Worm (Caenorhabditis elegans) whole organism, mixed stage, embryonic: ENCODE results near the gene prmt-4.

Experiments used
- M03D4.4 ChIP-seq: sonication (generic microtip); optimal IDR thresholded peaks from 2 replicates; lab custom pipeline; 2017; ENCODE audit warnings: mild to moderate bottlenecking, missing genetic modification characterization, missing compliant biosample characterization
- bed-3 ChIP-seq: fragments of 200-800 bp; sonication (Bioruptor generic); optimal IDR thresholded peaks from 3 replicates; lab custom pipeline; 2018; ENCODE audit warnings: mild to moderate bottlenecking, missing genetic modification characterization, moderate library complexity, missing compliant biosample characterization
- blmp-1 ChIP-seq: fragments of 150-350 bp; optimal IDR thresholded peaks from 2 replicates; lab custom pipeline; 2014; ENCODE audit warnings: missing biosample characterization, missing genetic modification characterization
- ceh-39 ChIP-seq: fragments of 150-350 bp; optimal IDR thresholded peaks from 2 replicates; lab custom pipeline; 2014; ENCODE audit warnings: missing biosample characterization, missing genetic modification characterization
- ceh-43 ChIP-seq: fragments of 200-800 bp; sonication (Bioruptor generic); optimal IDR thresholded peaks from 2 replicates; lab custom pipeline; 2018; ENCODE audit warnings: mild to moderate bottlenecking, missing genetic modification characterization, moderate library complexity, missing compliant biosample characterization
- ceh-83 ChIP-seq: fragments of 200-800 bp; sonication (Bioruptor generic); optimal IDR thresholded peaks from 2 replicates; lab custom pipeline; 2018; ENCODE audit warnings: mild to moderate bottlenecking, missing genetic modification characterization, missing compliant biosample characterization
- ces-1 ChIP-seq: fragments of 150-350 bp; optimal IDR thresholded peaks from 2 replicates; lab custom pipeline; 2014; ENCODE audit warnings: missing biosample characterization, missing genetic modification reagents, missing genetic modification characterization
- cnd-1 ChIP-seq: fragments of 200-800 bp; sonication (Bioruptor generic); optimal IDR thresholded peaks from 2 replicates; lab custom pipeline; 2018; ENCODE audit warnings: mild to moderate bottlenecking, missing genetic modification characterization, missing compliant biosample characterization
- drap-1 ChIP-seq: fragments of 200-800 bp; sonication (Bioruptor generic); optimal IDR thresholded peaks from 3 replicates; lab custom pipeline; 2018; ENCODE audit warnings: mild to moderate bottlenecking, missing genetic modification characterization, missing compliant biosample characterization
- elt-1 ChIP-seq: sonication (generic microtip); optimal IDR thresholded peaks from 2 replicates; lab custom pipeline; 2017; ENCODE audit warnings: missing genetic modification characterization, mild to moderate bottlenecking, missing compliant biosample characterization, antibody characterized with exemption, moderate library complexity, borderline replicate concordance; ENCODE audit not compliant: insufficient read depth
- elt-3 ChIP-seq: fragments of 150-350 bp; optimal IDR thresholded peaks from 2 replicates; lab custom pipeline; 2014; ENCODE audit warnings: missing biosample characterization, missing genetic modification characterization
- flh-1 ChIP-seq: fragments of 200-800 bp; sonication (Bioruptor generic); optimal IDR thresholded peaks from 2 replicates; lab custom pipeline; 2018; ENCODE audit warnings: mild to moderate bottlenecking, missing genetic modification characterization, moderate library complexity, missing compliant biosample characterization
- ham-2 ChIP-seq: fragments of 200-800 bp; sonication (Bioruptor generic); optimal IDR thresholded peaks from 2 replicates; lab custom pipeline; 2018; ENCODE audit warnings: mild to moderate bottlenecking, missing genetic modification characterization, missing compliant biosample characterization
- hlh-1 ChIP-seq: fragments of 150-350 bp; optimal IDR thresholded peaks from 2 replicates; lab custom pipeline; 2014; ENCODE audit warnings: missing biosample characterization, missing genetic modification reagents, missing genetic modification characterization
- lin-13 ChIP-seq: fragments of 150-350 bp; optimal IDR thresholded peaks from 2 replicates; lab custom pipeline; 2014; ENCODE audit warnings: missing biosample characterization, missing genetic modification characterization
- lin-32 ChIP-seq: fragments of 200-800 bp; sonication (Bioruptor generic); optimal IDR thresholded peaks from 2 replicates; lab custom pipeline; 2018; ENCODE audit warnings: mild to moderate bottlenecking, missing genetic modification characterization, missing compliant biosample characterization
- lsy-2 ChIP-seq: fragments of 150-350 bp; optimal IDR thresholded peaks from 2 replicates; lab custom pipeline; 2014; ENCODE audit warnings: missing biosample characterization, missing genetic modification characterization
- mab-5 ChIP-seq: fragments of 150-350 bp; optimal IDR thresholded peaks from 2 replicates; lab custom pipeline; 2014; ENCODE audit warnings: missing biosample characterization, missing genetic modification characterization
- mep-1 ChIP-seq: fragments of 150-350 bp; optimal IDR thresholded peaks from 2 replicates; lab custom pipeline; 2017; ENCODE audit warnings: missing biosample characterization, missing genetic modification reagents, missing genetic modification characterization, inconsistent platforms
- mls-2 ChIP-seq: sonication (generic microtip); optimal IDR thresholded peaks from 2 replicates; lab custom pipeline; 2016; ENCODE audit warnings: mild to moderate bottlenecking, missing genetic modification characterization, moderate library complexity, missing compliant biosample characterization
- nhr-12 ChIP-seq: fragments of 150-350 bp; optimal IDR thresholded peaks from 2 replicates; lab custom pipeline; 2014; ENCODE audit warnings: missing biosample characterization, missing genetic modification characterization
- nhr-2 ChIP-seq: fragments of 150-350 bp; optimal IDR thresholded peaks from 2 replicates; lab custom pipeline; 2014; ENCODE audit warnings: missing biosample characterization, missing genetic modification characterization
- nhr-237 ChIP-seq: fragments of 150-350 bp; optimal IDR thresholded peaks from 2 replicates; lab custom pipeline; 2014; ENCODE audit warnings: missing biosample characterization, missing genetic modification characterization
- nhr-28 ChIP-seq: fragments of 150-350 bp; optimal IDR thresholded peaks from 2 replicates; lab custom pipeline; 2014; ENCODE audit warnings: missing biosample characterization, missing genetic modification characterization
- nhr-76 ChIP-seq: sonication (generic microtip); optimal IDR thresholded peaks from 2 replicates; lab custom pipeline; 2017; ENCODE audit warnings: missing biosample characterization, missing genetic modification characterization
- pha-4 ChIP-seq: fragments of 150-350 bp; optimal IDR thresholded peaks from 2 replicates; lab custom pipeline; 2018; ENCODE audit warnings: missing biosample characterization, missing genetic modification reagents, missing genetic modification characterization
- sem-2 ChIP-seq: fragments of 200-800 bp; sonication (Bioruptor generic); optimal IDR thresholded peaks from 2 replicates; lab custom pipeline; 2018; ENCODE audit warnings: mild to moderate bottlenecking, missing genetic modification characterization, missing compliant biosample characterization
- snpc-4 ChIP-seq: fragments of 150-350 bp; optimal IDR thresholded peaks from 2 replicates; lab custom pipeline; 2014; ENCODE audit warnings: missing biosample characterization, missing genetic modification characterization
- sptf-1 ChIP-seq: sonication (generic microtip); optimal IDR thresholded peaks from 2 replicates; lab custom pipeline; 2017; ENCODE audit warnings: mild to moderate bottlenecking, missing genetic modification characterization, moderate library complexity, missing compliant biosample characterization
- unc-120 ChIP-seq: sonication (generic microtip); optimal IDR thresholded peaks from 2 replicates; lab custom pipeline; 2017; ENCODE audit warnings: missing genetic modification characterization, missing compliant biosample characterization; ENCODE audit not compliant: poor library complexity, severe bottlenecking
- unc-39 ChIP-seq: fragments of 150-350 bp; optimal IDR thresholded peaks from 2 replicates; lab custom pipeline; 2014; ENCODE audit warnings: missing biosample characterization, missing genetic modification characterization
- unc-62 ChIP-seq: fragments of 150-350 bp; optimal IDR thresholded peaks from 2 replicates; lab custom pipeline; 2014; ENCODE audit warnings: missing biosample characterization, missing genetic modification reagents, missing genetic modification characterization
- zip-8 ChIP-seq: fragments of 150-350 bp; optimal IDR thresholded peaks from 2 replicates; lab custom pipeline; 2014; ENCODE audit warnings: missing biosample characterization, missing genetic modification characterization
- ztf-11 ChIP-seq: fragments of 150-350 bp; optimal IDR thresholded peaks from 2 replicates; lab custom pipeline; 2014; ENCODE audit warnings: missing biosample characterization, missing genetic modification characterization

prmt-4 gene

DNA sequence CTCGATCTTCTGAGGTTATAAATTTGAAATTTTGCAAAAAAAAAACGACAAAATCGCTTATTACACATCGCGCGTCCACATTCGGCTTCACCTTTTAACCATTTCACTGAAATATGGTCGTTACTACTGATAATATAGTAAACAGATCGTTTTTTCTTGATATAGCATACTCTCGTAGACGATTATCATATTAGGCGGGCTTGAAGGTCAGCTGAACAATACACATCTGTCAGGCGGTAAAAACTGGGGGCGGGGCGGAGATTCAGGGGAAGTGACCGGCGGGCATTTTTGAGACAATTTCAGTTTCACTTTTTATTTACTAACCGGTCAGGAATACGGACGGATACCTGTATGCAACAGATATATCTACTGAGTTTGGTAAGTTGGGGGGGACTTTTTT, 11.8 kb upstream of the prmt-4 start, which contains the start of gene C18H7.1:
Gene C18H7.1 (plus strand): TSS at position 301 of the 400 bp plus-strand sequence.
- no peak for TF ChIP-seq lin-13 (tag; lab: Kevin White, UChicago)
- no peak for TF ChIP-seq pha-4
- no peak for TF ChIP-seq flh-1 (GFP tag; lab: Kevin White, UChicago)
- TF ChIP-seq bed-3: no peak
- no peak for TF ChIP-seq unc-39 (tag; lab: Kevin White, UChicago)
- no peak for TF ChIP-seq zip-8 (tag; lab: Kevin White, UChicago)
- no peak for TF ChIP-seq lin-32 (GFP tag; lab: Kevin White, UChicago)
- no peak for TF ChIP-seq ceh-83 (GFP tag; lab: Kevin White, UChicago)
- no peak for TF ChIP-seq elt-1 (tag; lab: Kevin White, UChicago)
- TF ChIP-seq sem-2 (GFP tag; lab: Kevin White, UChicago): no peak
- no peak for TF ChIP-seq ceh-39 (tag; lab: Kevin White, UChicago)
- no peak for TF ChIP-seq cnd-1 (tag; lab: Kevin White, UChicago)
- TF ChIP-seq elt-3 (tag; lab: Kevin White, UChicago): no peak
- no peak for TF ChIP-seq ceh-43 (GFP tag; lab: Kevin White, UChicago)
- no peak for TF ChIP-seq ham-2 (GFP tag; lab: Kevin White, UChicago)
- TF ChIP-seq nhr-76 (tag; lab: Kevin White, UChicago): no peak
- no peak for TF ChIP-seq nhr-12 (tag; lab: Kevin White, UChicago)
- TF ChIP-seq unc-120 (tag; lab: Kevin White, UChicago): no peak
- no peak for TF ChIP-seq M03D4.4 (tag; lab: Kevin White, UChicago)
- TF ChIP-seq ztf-11 (tag; lab: Kevin White, UChicago): no peak

DNA sequence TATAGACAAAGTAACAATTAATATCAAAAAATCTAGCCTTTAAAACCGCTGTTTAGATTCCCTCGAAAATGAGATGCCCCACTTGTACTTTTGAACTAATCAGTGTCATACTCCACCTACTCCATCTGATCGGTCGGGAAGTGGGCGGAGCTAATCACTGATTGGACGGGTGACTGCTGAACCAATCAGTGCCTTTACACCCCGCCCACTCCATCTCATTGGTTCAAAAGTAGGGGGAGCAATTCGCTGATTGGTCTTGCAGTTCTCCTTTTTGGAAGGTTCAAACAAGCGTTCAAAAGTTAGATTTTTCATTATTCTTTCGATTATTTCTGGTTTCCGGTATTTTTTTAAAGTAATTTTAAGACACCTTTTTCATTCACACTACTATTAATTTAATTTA, 9.7 kb upstream of the prmt-4 start:
- TF ChIP-seq zip-8 (tag; lab: Kevin White, UChicago): no peak
- TF ChIP-seq ceh-43 (GFP tag; lab: Kevin White, UChicago): no peak
- no peak for TF ChIP-seq unc-120 (tag; lab: Kevin White, UChicago)
- TF ChIP-seq blmp-1: no peak
- TF ChIP-seq drap-1 (GFP tag; lab: Kevin White, UChicago): no peak
- TF ChIP-seq mls-2 (tag; lab: Kevin White, UChicago): no peak
- no peak for TF ChIP-seq mab-5
- no peak for TF ChIP-seq elt-1 (tag; lab: Kevin White, UChicago)
- TF ChIP-seq nhr-2 (tag; lab: Kevin White, UChicago): no peak
- no peak for TF ChIP-seq nhr-76 (tag; lab: Kevin White, UChicago)
- no peak for TF ChIP-seq mep-1
- no peak for TF ChIP-seq elt-3 (tag; lab: Kevin White, UChicago)
- TF ChIP-seq unc-62 (GFP tag; lab: Kevin White, UChicago): no peak

DNA sequence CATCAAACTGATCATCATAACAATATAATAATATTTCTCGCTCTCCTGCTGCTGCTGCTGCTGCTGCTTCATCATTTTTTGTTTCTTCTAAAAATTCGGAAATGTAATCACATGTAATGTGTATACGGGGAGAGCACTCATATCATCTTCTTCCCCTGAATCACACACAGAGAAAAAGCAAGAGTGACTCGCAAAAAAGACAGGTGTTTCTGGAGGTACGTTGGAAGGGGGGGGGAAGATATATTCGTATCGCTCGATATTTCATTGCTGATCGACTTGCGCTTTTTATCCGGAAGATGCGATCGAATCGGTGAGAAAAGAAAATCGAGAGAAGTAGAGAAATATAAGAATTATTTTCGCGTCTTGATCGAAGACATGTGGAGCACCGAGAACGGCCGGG, 4.2 kb upstream of the prmt-4 start:
- TF ChIP-seq unc-62 (GFP tag; lab: Kevin White, UChicago) (peak; percentile 60), zip-8 (tag; lab: Kevin White, UChicago) (no peak), nhr-28 (tag; lab: Kevin White, UChicago) (no peak), hlh-1 (peak; percentile 89), elt-3 (tag; lab: Kevin White, UChicago) (no peak), unc-120 (tag; lab: Kevin White, UChicago) (peak; percentile 63), sptf-1 (no peak), ces-1 (no peak), mep-1 (no peak), ztf-11 (tag; lab: Kevin White, UChicago) (no peak), nhr-237 (no peak), lsy-2 (no peak), snpc-4 (no peak), M03D4.4 (tag; lab: Kevin White, UChicago) (no peak), ceh-83 (GFP tag; lab: Kevin White, UChicago) (no peak), unc-39 (tag; lab: Kevin White, UChicago) (no peak), ceh-43 (GFP tag; lab: Kevin White, UChicago) (no peak), bed-3 (no peak)

DNA sequence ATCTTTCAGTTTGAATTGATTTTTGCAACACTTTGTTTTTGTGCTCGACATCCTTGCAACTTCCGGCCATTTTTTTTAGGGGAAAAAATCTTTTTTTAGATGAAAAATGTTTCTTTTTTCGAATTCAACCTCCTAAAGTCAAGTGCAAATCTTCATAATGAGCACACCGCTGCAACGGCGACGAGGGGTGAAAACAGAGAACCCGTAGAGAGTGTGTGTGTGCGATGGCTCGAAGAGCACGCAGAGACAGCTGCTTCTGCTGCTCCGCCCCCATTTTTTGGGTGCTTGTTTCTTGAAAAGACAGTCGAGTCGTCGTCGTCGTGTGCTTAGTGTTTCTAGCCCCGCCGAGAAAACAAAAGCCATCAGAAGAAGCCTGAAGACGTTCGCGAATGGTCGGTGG, 2.6 kb upstream of the prmt-4 start, which contains the start of gene inx-18:
Gene inx-18 (plus strand): TSS at position 301 of the 400 bp plus-strand sequence.
- TF ChIP-seq bed-3: no peak
- TF ChIP-seq ceh-39 (tag; lab: Kevin White, UChicago): no peak
- no peak for TF ChIP-seq unc-120 (tag; lab: Kevin White, UChicago)
- TF ChIP-seq hlh-1: peak; percentile 67
- TF ChIP-seq, all 35 proteins: peak for 1
